Fruit fly (Drosophila melanogaster): Measurements from ENCODE around the gene Rcd2.
A peak's percentile ranks its signal among the peaks of the same experiment; 100 is the strongest.
"Not testable (repeated sequence)": the region's sequence is repeated elsewhere in the genome, so short reads cannot be mapped to it uniquely, and the experiment has no call there.

Rcd2 gene

dm6 chr3L:20518805-20519503 is 21.3 kb downstream of the Rcd2 start, which contains the start of gene BNIP3:
Gene BNIP3 (minus strand): TSS chr3L:20519393.
- TF ChIP-seq noc (tag; optimal IDR thresholded peaks at IDR 0.05), result peak; percentile 20

dm6 chr3L:20517897-20518804 is 22.1 kb downstream of the Rcd2 start:
- TF ChIP-seq noc (tag; optimal IDR thresholded peaks at IDR 0.05), result no peak

- no peak for TF ChIP-seq noc (tag; optimal IDR thresholded peaks at IDR 0.05)
These were observed 22.9 kb downstream of the Rcd2 start for dm6 chr3L:20517179-20517834.

dm6 chr3L:20516519-20517178 is 23.6 kb downstream of the Rcd2 start:
- TF ChIP-seq noc (tag; optimal IDR thresholded peaks at IDR 0.05), result peak; percentile 68

- TF ChIP-seq noc (tag; optimal IDR thresholded peaks at IDR 0.05), result no peak
These were observed 26.1 kb downstream of the Rcd2 start for dm6 chr3L:20514101-20514500.

- peak; percentile 17 for TF ChIP-seq noc (tag; optimal IDR thresholded peaks at IDR 0.05)
These were observed 28.6 kb downstream of the Rcd2 start for dm6 chr3L:20511499-20512108.

dm6 chr3L:20509121-20509934 is 30.9 kb downstream of the Rcd2 start:
- peak; percentile 94 for TF ChIP-seq noc (tag; optimal IDR thresholded peaks at IDR 0.05)

dm6 chr3L:20508136-20508635 is 32.0 kb downstream of the Rcd2 start:
- TF ChIP-seq noc (tag; optimal IDR thresholded peaks at IDR 0.05), result peak; percentile 99

dm6 chr3L:20507552-20507951 is 32.7 kb downstream of the Rcd2 start:
- no peak for TF ChIP-seq noc (tag; optimal IDR thresholded peaks at IDR 0.05)

dm6 chr3L:20505732-20506131 is 34.5 kb downstream of the Rcd2 start, which contains the start of gene CG5078:
Gene CG5078 (plus strand): TSS chr3L:20506032.
- no peak for TF ChIP-seq noc (tag; optimal IDR thresholded peaks at IDR 0.05)

dm6 chr3L:20503886-20504285 is 36.3 kb downstream of the Rcd2 start, which contains the start of gene CG17637:
Gene CG17637 (plus strand): TSS chr3L:20504186.
- not testable (repeated sequence) for TF ChIP-seq noc (tag; optimal IDR thresholded peaks at IDR 0.05)

dm6 chr3L:20503256-20503655 is 37.0 kb downstream of the Rcd2 start:
- no peak for TF ChIP-seq noc (tag; optimal IDR thresholded peaks at IDR 0.05)

- TF ChIP-seq noc (tag; optimal IDR thresholded peaks at IDR 0.05), result not testable (repeated sequence)
These were observed 40.7 kb downstream of the Rcd2 start, which contains the start of gene CG18281 for dm6 chr3L:20499536-20499935. Gene CG18281 (plus strand): TSS chr3L:20499836.

dm6 chr3L:20498204-20498603 is 42.0 kb downstream of the Rcd2 start:
- TF ChIP-seq noc (tag; optimal IDR thresholded peaks at IDR 0.05), result no peak
